Fruit fly (Drosophila melanogaster) whole organism, embryonic: ENCODE results near the gene DCTN1-p150.
A peak's percentile ranks its signal among the peaks of the same experiment; 100 is the strongest.

ENCODE experiments used
- Antp ChIP-seq: fragments of 200-800 bp; sonication (Bioruptor generic); optimal IDR thresholded peaks from 3 replicates; lab custom pipeline; 2016; ENCODE audit warnings: missing biosample characterization, missing genetic modification characterization
- Awh ChIP-seq: fragments of 200-800 bp; sonication (Bioruptor generic); IDR thresholded peaks from 2 replicates; pipeline ENCODE4, ENCODE4 v1.3.6; 2022; ENCODE audit warnings: missing biosample characterization, missing genetic modification characterization
- Blimp-1 ChIP-seq: fragments of 200-800 bp; sonication (Bioruptor generic); optimal IDR thresholded peaks from 3 replicates; lab custom pipeline; 2018; ENCODE audit warnings: missing biosample characterization, missing genetic modification characterization, mild to moderate bottlenecking, moderate library complexity, missing genetic modification reagents
- CG10431 ChIP-seq: fragments of 200-800 bp; sonication (Bioruptor generic); optimal IDR thresholded peaks from 3 replicates; lab custom pipeline; 2018; ENCODE audit warnings: missing biosample characterization, mild to moderate bottlenecking, missing genetic modification characterization
- CG12299 ChIP-seq: fragments of 200-800 bp; sonication (Bioruptor generic); optimal IDR thresholded peaks from 2 replicates; lab custom pipeline; 2018; ENCODE audit warnings: missing biosample characterization, mild to moderate bottlenecking, missing genetic modification characterization
- CG1603 ChIP-seq: fragments of 200-800 bp; sonication (Bioruptor generic); optimal IDR thresholded peaks from 2 replicates; lab custom pipeline; 2019; ENCODE audit warnings: missing biosample characterization, mild to moderate bottlenecking, missing genetic modification characterization, moderate library complexity
- CG18476 ChIP-seq: fragments of 200-800 bp; sonication (Bioruptor generic); optimal IDR thresholded peaks from 2 replicates; lab custom pipeline; 2016; ENCODE audit warnings: missing biosample characterization, mild to moderate bottlenecking, missing genetic modification characterization
- CG2199 ChIP-seq: fragments of 200-800 bp; sonication (Bioruptor generic); IDR thresholded peaks from 3 replicates; pipeline ENCODE4 v1.3.6; 2022; ENCODE audit warnings: missing biosample characterization, missing genetic modification characterization
- CG3281 ChIP-seq: fragments of 200-800 bp; sonication (Bioruptor generic); optimal IDR thresholded peaks from 3 replicates; lab custom pipeline; 2017; ENCODE audit warnings: missing biosample characterization, mild to moderate bottlenecking, missing genetic modification characterization
- CG34224 ChIP-seq: fragments of 200-800 bp; sonication (Bioruptor generic); IDR thresholded peaks from 3 replicates; pipeline ENCODE4 v1.3.6; 2022; ENCODE audit warnings: missing biosample characterization, missing genetic modification characterization; ENCODE audit not compliant: partially characterized antibody
- CG5180 ChIP-seq: fragments of 200-800 bp; sonication (Bioruptor generic); optimal IDR thresholded peaks from 3 replicates; lab custom pipeline; 2017; ENCODE audit warnings: missing biosample characterization, missing genetic modification characterization, mild to moderate bottlenecking, moderate library complexity, missing genetic modification reagents
- CG6254 ChIP-seq: fragments of 200-800 bp; sonication (Bioruptor generic); optimal IDR thresholded peaks from 3 replicates; lab custom pipeline; 2017; ENCODE audit warnings: mild to moderate bottlenecking, missing biosample characterization, missing genetic modification reagents, missing genetic modification characterization
- CG6689 ChIP-seq: fragments of 200-800 bp; sonication (Bioruptor generic); IDR thresholded peaks from 2 replicates; pipeline ENCODE4 v1.3.6; 2022; ENCODE audit warnings: missing biosample characterization, missing genetic modification characterization
- CG6791 ChIP-seq: fragments of 200-800 bp; sonication (Bioruptor generic); IDR thresholded peaks from 3 replicates; pipeline ENCODE4 v1.3.6; 2022; ENCODE audit warnings: missing biosample characterization, missing genetic modification characterization; ENCODE audit not compliant: partially characterized antibody
- CG8388 ChIP-seq: fragments of 200-800 bp; sonication (Bioruptor generic); optimal IDR thresholded peaks from 2 replicates; lab custom pipeline; 2019; ENCODE audit warnings: missing biosample characterization, mild to moderate bottlenecking, missing genetic modification characterization, moderate library complexity
- CG8478 ChIP-seq: fragments of >200 bp; optimal IDR thresholded peaks from 2 replicates; lab custom pipeline; 2018
- Doc2 ChIP-seq: fragments of 200-800 bp; sonication (Bioruptor generic); IDR thresholded peaks from 2 replicates; pipeline ENCODE4 v1.3.6; 2022; ENCODE audit warnings: missing biosample characterization, missing genetic modification characterization
- E2f1 ChIP-seq: fragments of 200-800 bp; sonication (Bioruptor generic); IDR thresholded peaks from 2 replicates; pipeline ENCODE4 v1.3.6; 2022; ENCODE audit warnings: missing biosample characterization, missing genetic modification characterization
- Ets65A ChIP-seq: fragments of 200-800 bp; sonication (Bioruptor generic); peaks from one replicate; lab custom pipeline; 2016; ENCODE audit warnings: missing biosample characterization, missing genetic modification characterization
- Fer1 ChIP-seq: fragments of 200-800 bp; sonication (Bioruptor generic); optimal IDR thresholded peaks from 2 replicates; lab custom pipeline; 2017; ENCODE audit warnings: missing biosample characterization, mild to moderate bottlenecking, missing genetic modification characterization
- HLH3B ChIP-seq: fragments of 200-800 bp; sonication (Bioruptor generic); IDR thresholded peaks from 2 replicates; pipeline ENCODE4 v1.3.6; 2022; ENCODE audit warnings: missing biosample characterization, missing genetic modification characterization
- Hr39 ChIP-seq: fragments of >200 bp; optimal IDR thresholded peaks from 2 replicates; lab custom pipeline; 2017
- Lpt ChIP-seq: fragments of >200 bp; optimal IDR thresholded peaks from 2 replicates; lab custom pipeline; 2018; ENCODE audit warnings: missing biosample characterization, missing genetic modification characterization
- Max ChIP-seq: fragments of 200-800 bp; sonication (Bioruptor generic); optimal IDR thresholded peaks from 2 replicates; lab custom pipeline; 2016; ENCODE audit warnings: missing biosample characterization, mild to moderate bottlenecking, missing genetic modification characterization
- Myb ChIP-seq: fragments of 200-800 bp; sonication (Bioruptor generic); optimal IDR thresholded peaks from 2 replicates; lab custom pipeline; 2016; ENCODE audit warnings: missing biosample characterization, missing genetic modification characterization
- Sox102F ChIP-seq: fragments of 200-800 bp; sonication (Bioruptor generic); optimal IDR thresholded peaks from 2 replicates; lab custom pipeline; 2018; ENCODE audit warnings: missing biosample characterization, mild to moderate bottlenecking, missing genetic modification characterization, moderate library complexity
- Vsx1 ChIP-seq: fragments of 200-800 bp; sonication (Bioruptor generic); optimal IDR thresholded peaks from 2 replicates; lab custom pipeline; 2017; ENCODE audit warnings: missing biosample characterization, mild to moderate bottlenecking, missing genetic modification characterization, missing genetic modification reagents
- ac ChIP-seq: fragments of 200-800 bp; sonication (Bioruptor generic); optimal IDR thresholded peaks from 3 replicates; lab custom pipeline; 2017; ENCODE audit warnings: missing biosample characterization, mild to moderate bottlenecking, missing genetic modification characterization
- chm ChIP-seq: fragments of 200-800 bp; sonication (Bioruptor generic); IDR thresholded peaks from 2 replicates; pipeline ENCODE4 v1.3.6; 2022; ENCODE audit warnings: missing biosample characterization, missing genetic modification characterization
- crol ChIP-seq: fragments of 200-800 bp; sonication (Bioruptor generic); IDR thresholded peaks from 2 replicates; pipeline ENCODE4 v1.3.6; 2022; ENCODE audit warnings: missing biosample characterization, missing genetic modification characterization
- dan ChIP-seq: fragments of 200-800 bp; sonication (Bioruptor generic); IDR thresholded peaks from 2 replicates; pipeline ENCODE4 v1.3.6; 2022; ENCODE audit warnings: missing biosample characterization, missing genetic modification characterization
- disco-r ChIP-seq: fragments of 200-800 bp; sonication (Bioruptor generic); optimal IDR thresholded peaks from 2 replicates; lab custom pipeline; 2016; ENCODE audit warnings: missing biosample characterization, missing genetic modification characterization
- dmrt99B ChIP-seq: fragments of 200-800 bp; sonication (Bioruptor generic); optimal IDR thresholded peaks from 2 replicates; lab custom pipeline; 2018; ENCODE audit warnings: missing biosample characterization, mild to moderate bottlenecking, missing genetic modification characterization, moderate library complexity
- gcm2 ChIP-seq: fragments of 200-800 bp; sonication (Bioruptor generic); optimal IDR thresholded peaks from 2 replicates; lab custom pipeline; 2016; ENCODE audit warnings: missing biosample characterization, missing genetic modification characterization
- ken ChIP-seq: fragments of 200-800 bp; sonication (Bioruptor generic); IDR thresholded peaks from 3 replicates; pipeline ENCODE4 v1.3.6; 2022; ENCODE audit warnings: missing biosample characterization, missing genetic modification characterization
- pfk ChIP-seq: fragments of 200-800 bp; sonication (Bioruptor generic); optimal IDR thresholded peaks from 2 replicates; lab custom pipeline; 2018; ENCODE audit warnings: missing biosample characterization, mild to moderate bottlenecking, missing genetic modification characterization, moderate library complexity
- pzg ChIP-seq: fragments of 200-800 bp; sonication (Bioruptor generic); optimal IDR thresholded peaks from 3 replicates; lab custom pipeline; 2018; ENCODE audit warnings: missing biosample characterization, mild to moderate bottlenecking, missing genetic modification characterization, moderate library complexity
- sc ChIP-seq, 3 experiments: fragments of >200 bp in 2 of 3; fragments of 200-800 bp in 1 of 3; sonication (Bioruptor generic) in 1 of 3; optimal IDR thresholded peaks; 2 replicates in 2 of 3; 3 replicates in 1 of 3; lab custom pipeline; 2017; ENCODE audit warnings: mild to moderate bottlenecking in 1 of 3, missing biosample characterization in 1 of 3, missing genetic modification characterization in 1 of 3, missing genetic modification reagents in 1 of 3
- sens ChIP-seq: fragments of 200-800 bp; sonication (Bioruptor generic); peaks from one replicate; lab custom pipeline; 2016; ENCODE audit warnings: missing biosample characterization, missing genetic modification characterization
- sim ChIP-seq: fragments of 200-800 bp; sonication (Bioruptor generic); IDR thresholded peaks from 2 replicates; pipeline ENCODE4 v1.3.6; 2022; ENCODE audit warnings: missing biosample characterization, missing genetic modification characterization
- sima ChIP-seq: fragments of 200-800 bp; sonication (Bioruptor generic); optimal IDR thresholded peaks from 2 replicates; lab custom pipeline; 2016; ENCODE audit warnings: missing biosample characterization, missing genetic modification characterization
- stc ChIP-seq: fragments of 200-800 bp; sonication (Bioruptor generic); IDR thresholded peaks from 2 replicates; pipeline ENCODE4 v1.3.6; 2022; ENCODE audit warnings: missing biosample characterization, missing genetic modification characterization
- stwl ChIP-seq: fragments of 200-800 bp; sonication (Bioruptor generic); optimal IDR thresholded peaks from 3 replicates; lab custom pipeline; 2018; ENCODE audit warnings: missing biosample characterization, mild to moderate bottlenecking, missing genetic modification characterization, moderate library complexity
- tgo ChIP-seq: fragments of 200-800 bp; sonication (Bioruptor generic); IDR thresholded peaks from 3 replicates; pipeline ENCODE4 v1.3.6; 2022; ENCODE audit warnings: missing biosample characterization, missing genetic modification characterization
- ttk ChIP-seq: fragments of 200-800 bp; sonication (Bioruptor generic); IDR thresholded peaks from 2 replicates; pipeline ENCODE4 v2.1.2; 2022; ENCODE audit warnings: missing biosample characterization, missing genetic modification characterization
- zen ChIP-seq: fragments of 200-800 bp; sonication (Bioruptor generic); optimal IDR thresholded peaks from 3 replicates; lab custom pipeline; 2018; ENCODE audit warnings: missing biosample characterization, mild to moderate bottlenecking, missing genetic modification characterization, moderate library complexity

The DCTN1-p150 gene

dm6 chr3L:13882532-13882931 is 46.7 kb upstream of the DCTN1-p150 start (continued):
- TF ChIP-seq Myb (GFP tag; lab: Kevin White, UChicago) (no peak), Blimp-1 (no peak), sc (optimal IDR thresholded peaks at IDR 0.05; lab: Kevin White, UChicago) (no peak), sc (GFP tag; optimal IDR thresholded peaks at IDR 0.05; lab: Kevin White, UChicago) (no peak), stc (GFP tag; lab: Robert Waterston, UW) (no peak; the same call in 1 of the 2 replicates), Fer1 (no peak), CG6254 (GFP tag; lab: Kevin White, UChicago) (peak; percentile 12), ac (GFP tag; lab: Kevin White, UChicago) (no peak), chm (GFP tag; lab: Robert Waterston, UW) (no peak), CG3281 (GFP tag; lab: Kevin White, UChicago) (no peak), CG8388 (GFP tag; lab: Kevin White, UChicago) (no peak), CG5180 (peak; percentile 51), Vsx1 (GFP tag; lab: Kevin White, UChicago) (no peak), sim (0 out of 2 replicates have a peak, but pooled peaks have one; percentile 25), CG2199 (peak; percentile 80; the same call in 1 of the 3 replicates), HLH3B (GFP tag; lab: Robert Waterston, UW) (peak; percentile 47; the same call in 1 of the 2 replicates), Lpt (no peak), Awh (0 out of 2 replicates have a peak, but pooled peaks have one; percentile 38), CG6689 (GFP tag; lab: Robert Waterston, UW) (no peak), pzg (GFP tag; lab: Kevin White, UChicago) (no peak), CG1603 (tag; lab: Kevin White, UChicago) (peak; percentile 31), sens (GFP tag; lab: Kevin White, UChicago) (peak; percentile 45), dmrt99B (peak; percentile 5)

dm6 chr3L:13884460-13885056 is 44.6 kb upstream of the DCTN1-p150 start:
- no peak for TF ChIP-seq E2f1 (GFP tag; lab: Robert Waterston, UW)
- no peak for TF ChIP-seq CG10431 (GFP tag; lab: Kevin White, UChicago)
- peak; percentile 41 for TF ChIP-seq zen (tag; lab: Kevin White, UChicago)
- TF ChIP-seq CG34224 (GFP tag; lab: Robert Waterston, UW) = no peak
- TF ChIP-seq dan (GFP tag; lab: Robert Waterston, UW) = no peak
- no peak for TF ChIP-seq Doc2
- TF ChIP-seq Sox102F (GFP tag; lab: Kevin White, UChicago) = no peak
- no peak for TF ChIP-seq Max
- no peak for TF ChIP-seq tgo (GFP tag; lab: Robert Waterston, UW)
- no peak for TF ChIP-seq CG12299 (tag; lab: Kevin White, UChicago)
- TF ChIP-seq pfk (GFP tag; lab: Kevin White, UChicago) = peak; percentile 74
- TF ChIP-seq CG2199 = peak; percentile 30; the same call in 1 of the 3 replicates
- TF ChIP-seq disco-r = no peak
- TF ChIP-seq CG6791 (GFP tag; lab: Robert Waterston, UW) = peak; percentile 46; the same call in 1 of the 3 replicates
- peak; percentile 94 for TF ChIP-seq stwl

- no peak for TF ChIP-seq ttk (GFP tag; lab: Robert Waterston, UW)
- TF ChIP-seq crol (GFP tag; lab: Robert Waterston, UW) = 0 out of 2 replicates have a peak, but pooled peaks have one; percentile 14
- TF ChIP-seq gcm2 (GFP tag; lab: Kevin White, UChicago) = no peak
- TF ChIP-seq sima (GFP tag; lab: Kevin White, UChicago) = no peak
- peak; percentile 83 for TF ChIP-seq Ets65A (GFP tag; lab: Kevin White, UChicago)
- no peak for TF ChIP-seq ken (GFP tag; lab: Robert Waterston, UW)
- no peak for TF ChIP-seq CG8478 (lab: Kevin White, UChicago)
- peak; percentile 69 for TF ChIP-seq Hr39 (lab: Kevin White, UChicago)
- TF ChIP-seq CG18476 (GFP tag; lab: Kevin White, UChicago) = no peak
- no peak for TF ChIP-seq Antp (GFP tag; lab: Kevin White, UChicago)
Observed at dm6 chr3L:13887092-13887491, 42.1 kb upstream of the DCTN1-p150 start.
